Worm (Caenorhabditis elegans): Measurements from ENCODE around the gene fbxa-111.

DNA sequence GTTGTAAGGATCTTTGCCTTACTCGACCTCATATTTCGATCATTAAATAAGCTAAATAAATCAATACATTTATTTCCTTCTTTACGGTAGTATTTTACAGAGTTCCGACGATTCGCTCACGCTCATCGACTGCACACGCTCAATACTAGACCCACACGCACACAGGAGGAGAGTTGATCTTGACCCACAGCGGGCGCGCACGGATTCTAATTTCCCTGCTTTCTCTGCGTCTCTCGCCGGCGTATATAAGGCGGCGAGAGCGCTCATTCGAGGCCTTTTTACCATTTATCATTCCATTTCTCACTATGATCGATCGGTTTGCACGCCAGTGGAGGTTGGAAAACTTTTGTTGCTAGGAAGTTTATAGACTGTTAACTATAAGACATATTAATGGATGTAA lies 527 bp upstream of the fbxa-111 start:
- TF ChIP-seq unc-39 (tag; optimal IDR thresholded peaks at IDR 0.05) (no peak), sptf-1 (tag; optimal IDR thresholded peaks at IDR 0.05) (no peak), nhr-2 (tag; optimal IDR thresholded peaks at IDR 0.05) (no peak), elt-3 (tag; optimal IDR thresholded peaks at IDR 0.05) (no peak), unc-62 (GFP tag; optimal IDR thresholded peaks at IDR 0.05) (no peak), nhr-76 (tag; optimal IDR thresholded peaks at IDR 0.05) (no peak), nhr-237 (tag; optimal IDR thresholded peaks at IDR 0.05) (no peak), hlh-1 (tag; optimal IDR thresholded peaks at IDR 0.05) (no peak), pha-4 (tag; optimal IDR thresholded peaks at IDR 0.05) (no peak), lin-13 (tag; optimal IDR thresholded peaks at IDR 0.05) (no peak), bed-3 (GFP tag; optimal IDR thresholded peaks at IDR 0.05) (no peak), ceh-83 (GFP tag; optimal IDR thresholded peaks at IDR 0.05) (no peak), mep-1 (tag; optimal IDR thresholded peaks at IDR 0.05) (no peak), ces-1 (GFP tag; optimal IDR thresholded peaks at IDR 0.05) (no peak)

Measured in whole organism, mixed stage, embryonic.